Worm (Caenorhabditis elegans) whole organism, L3 larva: Measurements from ENCODE around the gene glb-10.
A peak's percentile ranks its signal among the peaks of the same experiment; 100 is the strongest.

ENCODE experiments used
- ZK546.5 ChIP-seq: sonication (generic microtip); optimal IDR thresholded peaks from 2 replicates; lab custom pipeline; 2017; ENCODE audit warnings: missing biosample characterization, missing genetic modification characterization
- aly-2 ChIP-seq: fragments of 150-350 bp; optimal IDR thresholded peaks from 2 replicates; lab custom pipeline; 2014; ENCODE audit warnings: missing biosample characterization, missing genetic modification characterization
- ama-1 ChIP-seq: fragments of 150-350 bp; optimal IDR thresholded peaks from 2 replicates; lab custom pipeline; 2018
- ceh-16 ChIP-seq: sonication (generic microtip); optimal IDR thresholded peaks from 2 replicates; lab custom pipeline; 2017; ENCODE audit warnings: missing biosample characterization, missing genetic modification characterization
- ceh-28 ChIP-seq: fragments of 150-350 bp; optimal IDR thresholded peaks from 2 replicates; lab custom pipeline; 2014; ENCODE audit warnings: missing biosample characterization, missing genetic modification reagents, missing genetic modification characterization
- ceh-82 ChIP-seq: fragments of 150-350 bp; optimal IDR thresholded peaks from 2 replicates; lab custom pipeline; 2014; ENCODE audit warnings: missing biosample characterization, missing genetic modification characterization
- daf-12 ChIP-seq: fragments of 150-350 bp; optimal IDR thresholded peaks from 2 replicates; lab custom pipeline; 2014; ENCODE audit warnings: missing biosample characterization, missing genetic modification reagents, missing genetic modification characterization
- egl-27 ChIP-seq: sonication (generic microtip); optimal IDR thresholded peaks from 4 replicates; lab custom pipeline; 2017; ENCODE audit warnings: missing biosample characterization, missing genetic modification reagents, missing genetic modification characterization
- elt-1 ChIP-seq: fragments of 150-350 bp; optimal IDR thresholded peaks from 2 replicates; lab custom pipeline; 2014; ENCODE audit warnings: missing biosample characterization, missing genetic modification characterization
- elt-2 ChIP-seq: sonication (generic microtip); optimal IDR thresholded peaks from 2 replicates; lab custom pipeline; 2016; ENCODE audit warnings: missing genetic modification reagents, mild to moderate bottlenecking, missing genetic modification characterization, missing compliant biosample characterization
- elt-3 ChIP-seq, 3 experiments: fragments of 150-350 bp in 1 of 3; sonication (generic microtip) in 2 of 3; optimal IDR thresholded peaks; 2 replicates in 2 of 3; 4 replicates in 1 of 3; lab custom pipeline; 2014 to 2017; ENCODE audit warnings: missing biosample characterization in 3 of 3, missing genetic modification characterization in 3 of 3
- fkh-10 ChIP-seq: sonication (generic microtip); optimal IDR thresholded peaks from 2 replicates; lab custom pipeline; 2017; ENCODE audit warnings: missing biosample characterization, missing genetic modification reagents, missing genetic modification characterization
- fkh-2 ChIP-seq: fragments of 150-350 bp; optimal IDR thresholded peaks from 2 replicates; lab custom pipeline; 2014; ENCODE audit warnings: missing biosample characterization, missing genetic modification reagents, missing genetic modification characterization
- fos-1 ChIP-seq: fragments of 150-350 bp; optimal IDR thresholded peaks from 2 replicates; lab custom pipeline; 2014; ENCODE audit warnings: missing biosample characterization, missing genetic modification characterization
- hmg-11 ChIP-seq: sonication (generic microtip); optimal IDR thresholded peaks from 2 replicates; lab custom pipeline; 2016; ENCODE audit warnings: missing genetic modification characterization, missing compliant biosample characterization
- jun-1 ChIP-seq: fragments of 150-350 bp; optimal IDR thresholded peaks from 2 replicates; lab custom pipeline; 2014; ENCODE audit warnings: missing biosample characterization, missing genetic modification reagents, missing genetic modification characterization
- lin-15B ChIP-seq: fragments of 150-350 bp; optimal IDR thresholded peaks from 2 replicates; lab custom pipeline; 2014; ENCODE audit warnings: missing biosample characterization, missing genetic modification characterization
- lsy-12 ChIP-seq: sonication (generic microtip); optimal IDR thresholded peaks from 2 replicates; lab custom pipeline; 2016; ENCODE audit warnings: mild to moderate bottlenecking, missing genetic modification characterization, missing compliant biosample characterization
- mdl-1 ChIP-seq: fragments of 150-350 bp; optimal IDR thresholded peaks from 2 replicates; lab custom pipeline; 2014; ENCODE audit warnings: missing biosample characterization, missing genetic modification characterization
- mml-1 ChIP-seq: fragments of 150-350 bp; sonication (generic microtip); optimal IDR thresholded peaks from 3 replicates; lab custom pipeline; 2014; ENCODE audit warnings: missing biosample characterization, missing genetic modification characterization
- nfya-1 ChIP-seq: sonication (generic microtip); optimal IDR thresholded peaks from 2 replicates; lab custom pipeline; 2017; ENCODE audit warnings: missing genetic modification characterization, mild to moderate bottlenecking, missing compliant biosample characterization, antibody characterized with exemption, moderate library complexity; ENCODE audit not compliant: insufficient read depth
- nhr-11 ChIP-seq: fragments of 150-350 bp; optimal IDR thresholded peaks from 2 replicates; lab custom pipeline; 2014; ENCODE audit warnings: missing biosample characterization, missing genetic modification characterization
- nhr-12 ChIP-seq: fragments of 150-350 bp; optimal IDR thresholded peaks from 2 replicates; lab custom pipeline; 2014; ENCODE audit warnings: missing biosample characterization, missing genetic modification characterization
- nhr-23 ChIP-seq: fragments of 150-350 bp; optimal IDR thresholded peaks from 2 replicates; lab custom pipeline; 2014; ENCODE audit warnings: missing biosample characterization, missing genetic modification reagents, missing genetic modification characterization
- nhr-237 ChIP-seq: fragments of 150-350 bp; optimal IDR thresholded peaks from 2 replicates; lab custom pipeline; 2014; ENCODE audit warnings: missing biosample characterization, missing genetic modification characterization
- nhr-25 ChIP-seq: sonication (generic microtip); optimal IDR thresholded peaks from 2 replicates; lab custom pipeline; 2017; ENCODE audit warnings: missing biosample characterization, missing genetic modification characterization
- nhr-43 ChIP-seq: sonication (generic microtip); optimal IDR thresholded peaks from 2 replicates; lab custom pipeline; 2016; ENCODE audit warnings: mild to moderate bottlenecking, missing genetic modification characterization, missing compliant biosample characterization; ENCODE audit not compliant: poor library complexity, severe bottlenecking
- nhr-76 ChIP-seq: fragments of 150-350 bp; sonication (generic microtip); optimal IDR thresholded peaks from 5 replicates; lab custom pipeline; 2014; ENCODE audit warnings: missing biosample characterization, missing genetic modification characterization
- pha-4 ChIP-seq: fragments of 150-350 bp; optimal IDR thresholded peaks from 2 replicates; lab custom pipeline; 2014; ENCODE audit warnings: missing biosample characterization, missing genetic modification reagents, missing genetic modification characterization
- pqm-1 ChIP-seq: fragments of 150-350 bp; optimal IDR thresholded peaks from 2 replicates; lab custom pipeline; 2017; ENCODE audit warnings: missing biosample characterization, missing genetic modification characterization, inconsistent platforms
- sea-2 ChIP-seq: fragments of 150-350 bp; sonication (generic microtip); optimal IDR thresholded peaks from 4 replicates; lab custom pipeline; 2014; ENCODE audit warnings: missing biosample characterization, missing genetic modification reagents, missing genetic modification characterization
- skn-1 ChIP-seq: fragments of 150-350 bp; optimal IDR thresholded peaks from 2 replicates; lab custom pipeline; 2014; ENCODE audit warnings: missing biosample characterization, missing genetic modification characterization
- snpc-4 ChIP-seq: fragments of 150-350 bp; optimal IDR thresholded peaks from 2 replicates; lab custom pipeline; 2014; ENCODE audit warnings: missing biosample characterization, missing genetic modification characterization
- tbx-2 ChIP-seq: sonication (generic microtip); optimal IDR thresholded peaks from 2 replicates; lab custom pipeline; 2016; ENCODE audit warnings: mild to moderate bottlenecking, missing genetic modification characterization, missing compliant biosample characterization
- unc-39 ChIP-seq: sonication (generic microtip); optimal IDR thresholded peaks from 4 replicates; lab custom pipeline; 2017; ENCODE audit warnings: missing biosample characterization, missing genetic modification characterization
- unc-62 ChIP-seq: fragments of 150-350 bp; sonication (generic microtip); optimal IDR thresholded peaks from 4 replicates; lab custom pipeline; 2014; ENCODE audit warnings: missing biosample characterization, missing genetic modification reagents, missing genetic modification characterization
- zag-1 ChIP-seq: fragments of 150-350 bp; optimal IDR thresholded peaks from 2 replicates; lab custom pipeline; 2014; ENCODE audit warnings: missing biosample characterization, missing genetic modification characterization
- ztf-11 ChIP-seq: fragments of 150-350 bp; optimal IDR thresholded peaks from 2 replicates; lab custom pipeline; 2014; ENCODE audit warnings: missing biosample characterization, missing genetic modification characterization
- ztf-4 ChIP-seq: fragments of 150-350 bp; optimal IDR thresholded peaks from 2 replicates; lab custom pipeline; 2014; ENCODE audit warnings: missing biosample characterization, missing genetic modification characterization

The glb-10 gene

DNA sequence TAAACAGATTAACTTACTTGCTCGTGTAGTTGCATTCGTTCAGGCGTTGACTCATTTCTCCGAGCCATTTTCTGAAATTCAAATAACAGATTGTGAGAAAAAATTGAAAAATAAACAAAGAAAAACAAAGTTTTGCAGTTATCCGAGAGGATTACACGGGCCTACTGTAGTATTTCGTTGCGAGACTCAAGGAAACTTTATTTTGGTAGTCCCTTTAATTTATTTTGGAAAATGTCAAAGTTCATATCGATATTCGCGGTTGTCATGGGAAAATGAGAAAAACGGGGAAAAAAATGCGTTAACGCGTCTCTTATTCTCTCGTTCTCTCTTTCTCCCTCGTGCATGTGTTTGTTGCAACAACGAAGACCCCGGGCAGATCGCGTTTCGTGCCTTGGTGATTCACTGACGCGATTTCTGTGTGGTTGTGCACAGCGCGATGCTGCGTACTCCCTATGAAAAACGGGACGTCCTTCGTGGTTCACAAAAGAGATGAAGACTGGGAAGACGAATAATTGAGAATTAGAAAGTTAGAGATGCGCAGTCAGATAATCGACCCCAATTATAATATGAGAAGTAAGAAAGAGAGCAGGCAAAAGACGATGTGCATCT, 22.2 kb upstream of the glb-10 start, which contains the start of gene set-4 (continued):
- TF ChIP-seq fos-1 (tag; lab: Kevin White, UChicago) (no peak), ZK546.5 (tag; lab: Kevin White, UChicago) (no peak), unc-39 (tag; lab: Kevin White, UChicago) (no peak), pha-4 (peak; percentile 94), snpc-4 (peak; percentile 94), tbx-2 (tag; lab: Kevin White, UChicago) (peak; percentile 91), nhr-11 (peak; percentile 80), ceh-82 (tag; lab: Kevin White, UChicago) (peak; percentile 75)

DNA sequence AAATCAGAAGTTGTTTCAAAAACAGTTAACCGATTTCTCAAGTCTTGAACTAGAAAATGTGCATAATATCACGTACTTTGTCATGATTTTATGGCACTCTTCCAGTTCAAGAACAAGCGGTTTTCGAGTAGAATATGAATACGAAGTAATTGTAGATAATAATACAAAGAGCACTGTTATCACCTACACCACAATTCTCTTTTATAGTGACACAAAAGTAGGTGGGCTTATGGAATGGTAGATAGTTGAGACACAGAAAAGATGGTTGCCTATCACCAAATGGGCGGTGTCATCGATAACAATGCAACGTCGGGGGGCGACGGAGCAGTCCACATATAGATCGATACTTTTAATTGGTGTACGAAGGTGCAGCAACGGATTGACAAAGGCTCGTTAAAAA, 19.6 kb upstream of the glb-10 start:
- TF ChIP-seq unc-62 (GFP tag; lab: Kevin White, UChicago) (no peak), elt-3 (tag; optimal IDR thresholded peaks at IDR 0.05; lab: Kevin White, UChicago) (no peak), pha-4 (peak; percentile 61), pqm-1 (tag; lab: Kevin White, UChicago) (peak; percentile 96), mdl-1 (no peak), fkh-2 (tag; lab: Kevin White, UChicago) (no peak), mml-1 (tag; lab: Kevin White, UChicago) (no peak), lin-15B (no peak), nfya-1 (tag; lab: Kevin White, UChicago) (peak; percentile 8), nhr-43 (tag; lab: Kevin White, UChicago) (no peak), elt-1 (tag; lab: Kevin White, UChicago) (no peak), nhr-76 (tag; lab: Kevin White, UChicago) (no peak), ceh-82 (tag; lab: Kevin White, UChicago) (no peak), ama-1 (no peak), daf-12 (tag; lab: Kevin White, UChicago) (no peak), zag-1 (tag; lab: Kevin White, UChicago) (no peak), hmg-11 (tag; lab: Kevin White, UChicago) (no peak), ztf-11 (tag; lab: Kevin White, UChicago) (no peak), jun-1 (tag; lab: Kevin White, UChicago) (peak; percentile 81), nhr-237 (tag; lab: Kevin White, UChicago) (no peak), elt-2 (peak; percentile 99), nhr-23 (tag; lab: Kevin White, UChicago) (no peak), lsy-12 (tag; lab: Kevin White, UChicago) (no peak)

ce11 chrII:6327317-6327716, 18.2 kb upstream of the glb-10 start:
- TF ChIP-seq nhr-12: no peak
- TF ChIP-seq nhr-237 (tag; lab: Kevin White, UChicago): no peak
- TF ChIP-seq egl-27 (tag; lab: Kevin White, UChicago): no peak
- peak; percentile 41 for TF ChIP-seq pha-4
- no peak for TF ChIP-seq nhr-43 (tag; lab: Kevin White, UChicago)
- peak; percentile 70 for TF ChIP-seq jun-1 (tag; lab: Kevin White, UChicago)
- no peak for TF ChIP-seq ceh-16 (tag; lab: Kevin White, UChicago)
- no peak for TF ChIP-seq unc-62 (GFP tag; lab: Kevin White, UChicago)
- no peak for TF ChIP-seq fkh-10 (GFP tag; lab: Kevin White, UChicago)
- TF ChIP-seq ama-1: no peak
- no peak for TF ChIP-seq zag-1 (tag; lab: Kevin White, UChicago)
- no peak for TF ChIP-seq hmg-11 (tag; lab: Kevin White, UChicago)
- TF ChIP-seq unc-39 (tag; lab: Kevin White, UChicago): no peak
- no peak for TF ChIP-seq ceh-28
- TF ChIP-seq ceh-82 (tag; lab: Kevin White, UChicago): no peak
- no peak for TF ChIP-seq nhr-23 (tag; lab: Kevin White, UChicago)
- no peak for TF ChIP-seq lin-15B
- TF ChIP-seq skn-1 (tag; lab: Kevin White, UChicago): peak; percentile 39
- no peak for TF ChIP-seq daf-12 (tag; lab: Kevin White, UChicago)
- TF ChIP-seq sea-2: no peak
- TF ChIP-seq fos-1 (tag; lab: Kevin White, UChicago): no peak
- TF ChIP-seq nhr-76 (tag; lab: Kevin White, UChicago): no peak
- peak; percentile 98 for TF ChIP-seq pqm-1 (tag; lab: Kevin White, UChicago)
- no peak for TF ChIP-seq nhr-25 (tag; lab: Kevin White, UChicago)
- no peak for TF ChIP-seq ztf-4 (tag; lab: Kevin White, UChicago)
- TF ChIP-seq elt-2: peak; percentile 99
- TF ChIP-seq tbx-2 (tag; lab: Kevin White, UChicago): no peak
- peak; percentile 4 for TF ChIP-seq nfya-1 (tag; lab: Kevin White, UChicago)
- TF ChIP-seq aly-2: no peak
- TF ChIP-seq nhr-11: no peak
